Worm (Caenorhabditis elegans) whole organism, late embryonic: ENCODE data around the gene col-41.

Experiments
- Y22D7AL.16 ChIP-seq: sonication (generic microtip); optimal IDR thresholded peaks from 2 replicates; lab custom pipeline; 2016; ENCODE audit warnings: missing genetic modification characterization, missing compliant biosample characterization
- ama-1 ChIP-seq: fragments of 150-350 bp; optimal IDR thresholded peaks from 2 replicates; lab custom pipeline; 2014
- ceh-2 ChIP-seq: sonication (generic microtip); optimal IDR thresholded peaks from 2 replicates; lab custom pipeline; 2016; ENCODE audit warnings: missing genotype, missing genetic modification characterization, missing compliant biosample characterization
- ets-4 ChIP-seq: sonication (generic microtip); optimal IDR thresholded peaks from 2 replicates; lab custom pipeline; 2016; ENCODE audit warnings: missing genetic modification characterization, missing compliant biosample characterization
- fax-1 ChIP-seq: sonication (generic microtip); optimal IDR thresholded peaks from 2 replicates; lab custom pipeline; 2016; ENCODE audit warnings: missing genotype, missing genetic modification characterization, missing compliant biosample characterization
- lin-11 ChIP-seq: fragments of 200-800 bp; sonication (Bioruptor generic); optimal IDR thresholded peaks from 2 replicates; lab custom pipeline; 2018; ENCODE audit warnings: mild to moderate bottlenecking, missing genetic modification characterization, missing compliant biosample characterization
- nhr-11 ChIP-seq: fragments of 150-350 bp; optimal IDR thresholded peaks from 2 replicates; lab custom pipeline; 2014; ENCODE audit warnings: missing biosample characterization, missing genetic modification characterization
- pag-3 ChIP-seq: sonication (generic microtip); optimal IDR thresholded peaks from 2 replicates; lab custom pipeline; 2016; ENCODE audit warnings: missing compliant biosample characterization, missing genetic modification characterization, borderline replicate concordance
- pha-4 ChIP-seq: fragments of 150-350 bp; optimal IDR thresholded peaks from 2 replicates; lab custom pipeline; 2018; ENCODE audit warnings: missing biosample characterization, missing genetic modification reagents, missing genetic modification characterization
- pqm-1 ChIP-seq: sonication (generic microtip); optimal IDR thresholded peaks from 2 replicates; lab custom pipeline; 2016; ENCODE audit warnings: missing genetic modification characterization, missing compliant biosample characterization

ce11 chrX:15159362-15159761 lies 16.9 kb downstream of the col-41 start:
- TF ChIP-seq Y22D7AL.16 (no peak), pha-4 (tag; lab: Kevin White, UChicago) (no peak), ets-4 (tag; lab: Kevin White, UChicago) (no peak), pqm-1 (no peak), nhr-11 (tag; lab: Kevin White, UChicago) (no peak), fax-1 (no peak), lin-11 (tag; lab: Kevin White, UChicago) (no peak), ama-1 (lab: Kevin White, UChicago) (no peak), ceh-2 (tag; lab: Kevin White, UChicago) (no peak), pag-3 (tag; lab: Kevin White, UChicago) (no peak)
